Worm (Caenorhabditis elegans) whole organism, early embryonic: ENCODE data around the gene Y39A1A.16.
A peak's percentile ranks its signal among the peaks of the same experiment; 100 is the strongest.

Source experiments
- B0310.2 ChIP-seq: sonication (generic microtip); optimal IDR thresholded peaks from 2 replicates; lab custom pipeline; 2016; ENCODE audit warnings: mild to moderate bottlenecking, missing genetic modification characterization, missing compliant biosample characterization
- F13C5.2 ChIP-seq: sonication (generic microtip); optimal IDR thresholded peaks from 2 replicates; lab custom pipeline; 2017; ENCODE audit warnings: mild to moderate bottlenecking, missing genetic modification characterization, inconsistent platforms, missing compliant biosample characterization
- aly-1 ChIP-seq: sonication (generic microtip); optimal IDR thresholded peaks from 2 replicates; lab custom pipeline; 2016; ENCODE audit warnings: missing genetic modification characterization, missing compliant biosample characterization
- ama-1 ChIP-seq: fragments of 150-350 bp; optimal IDR thresholded peaks from 2 replicates; lab custom pipeline; 2014
- ceh-13 ChIP-seq: fragments of 200-800 bp; sonication (Bioruptor generic); optimal IDR thresholded peaks from 2 replicates; lab custom pipeline; 2018; ENCODE audit warnings: mild to moderate bottlenecking, missing genetic modification characterization, missing compliant biosample characterization
- ets-7 ChIP-seq: sonication (generic microtip); optimal IDR thresholded peaks from 2 replicates; lab custom pipeline; 2016; ENCODE audit warnings: missing genotype, missing genetic modification characterization, missing compliant biosample characterization
- flt-1 ChIP-seq: fragments of 200-800 bp; sonication (Bioruptor generic); IDR thresholded peaks from 2 replicates; pipeline ENCODE4 v1.3.6; 2022; ENCODE audit warnings: missing genetic modification characterization, missing compliant biosample characterization
- hmbx-1 ChIP-seq: sonication (generic microtip); optimal IDR thresholded peaks from 2 replicates; lab custom pipeline; 2016; ENCODE audit warnings: mild to moderate bottlenecking, missing genetic modification characterization, missing compliant biosample characterization
- hmg-4 ChIP-seq: fragments of 200-800 bp; sonication (Bioruptor generic); optimal IDR thresholded peaks from 2 replicates; lab custom pipeline; 2018; ENCODE audit warnings: mild to moderate bottlenecking, missing genetic modification characterization, missing compliant biosample characterization
- hnd-1 ChIP-seq: sonication (generic microtip); optimal IDR thresholded peaks from 2 replicates; lab custom pipeline; 2016; ENCODE audit warnings: missing genetic modification characterization, missing compliant biosample characterization
- pes-1 ChIP-seq: fragments of 200-800 bp; sonication (Bioruptor generic); IDR thresholded peaks from 2 replicates; pipeline ENCODE4 v1.3.6; 2022; ENCODE audit warnings: missing genetic modification reagents, missing genetic modification characterization, missing compliant biosample characterization
- scrt-1 ChIP-seq: fragments of 200-800 bp; sonication (Bioruptor generic); IDR thresholded peaks from 2 replicates; pipeline ENCODE4 v1.3.6; 2022; ENCODE audit warnings: missing genetic modification characterization, missing compliant biosample characterization
- sea-1 ChIP-seq: fragments of 200-800 bp; sonication (Bioruptor generic); conservative IDR thresholded peaks from 2 replicates; pipeline ENCODE4 v1.3.6; 2022; ENCODE audit warnings: missing genetic modification characterization, missing compliant biosample characterization
- tra-4 ChIP-seq: sonication (generic microtip); optimal IDR thresholded peaks from 2 replicates; lab custom pipeline; 2017; ENCODE audit warnings: missing genetic modification characterization, missing compliant biosample characterization

ce11 chrIII:10720170-10720569 lies 41.1 kb downstream of the Y39A1A.16 start:
- TF ChIP-seq ama-1 (no peak), scrt-1 (GFP tag; lab: Robert Waterston, UW) (no peak), aly-1 (tag; lab: Kevin White, UChicago) (no peak), ceh-13 (GFP tag; lab: Kevin White, UChicago) (no peak), flt-1 (GFP tag; lab: Robert Waterston, UW) (0 out of 2 replicates have a peak, but pooled peaks have one; percentile 20), hmg-4 (GFP tag; lab: Kevin White, UChicago) (peak; percentile 6), hnd-1 (tag; lab: Kevin White, UChicago) (no peak), tra-4 (no peak), sea-1 (GFP tag; lab: Robert Waterston, UW) (no peak), F13C5.2 (peak; percentile 40), hmbx-1 (tag; lab: Kevin White, UChicago) (no peak), B0310.2 (no peak), ets-7 (no peak), pes-1 (GFP tag; lab: Robert Waterston, UW) (no peak)
